Fruit fly (Drosophila melanogaster) whole organism, embryonic: Measurements from ENCODE around the gene CG14567.

Experiments used
- CG10147 ChIP-seq: fragments of 200-800 bp; sonication (Bioruptor generic); optimal IDR thresholded peaks from 2 replicates; lab custom pipeline; 2019; ENCODE audit warnings: missing biosample characterization, mild to moderate bottlenecking, missing genetic modification characterization, moderate library complexity
- CG13287 ChIP-seq: fragments of 200-800 bp; sonication (Bioruptor generic); IDR thresholded peaks from 2 replicates; pipeline ENCODE4 v1.3.6; 2022; ENCODE audit warnings: missing biosample characterization, missing genetic modification characterization; ENCODE audit not compliant: partially characterized antibody
- CG1529 ChIP-seq: fragments of 200-800 bp; sonication (Bioruptor generic); optimal IDR thresholded peaks from 3 replicates; lab custom pipeline; 2018; ENCODE audit warnings: missing biosample characterization, missing genetic modification characterization
- CG18011 ChIP-seq: fragments of 200-800 bp; sonication (Bioruptor generic); optimal IDR thresholded peaks from 2 replicates; lab custom pipeline; 2017; ENCODE audit warnings: missing biosample characterization, missing genetic modification characterization, mild to moderate bottlenecking, moderate library complexity, missing genotype
- CG30020 ChIP-seq: fragments of 200-800 bp; optimal IDR thresholded peaks from 2 replicates; lab custom pipeline; 2019; ENCODE audit warnings: missing biosample characterization, mild to moderate bottlenecking, missing genetic modification characterization, moderate library complexity
- CG31224 ChIP-seq: fragments of 200-800 bp; sonication (Bioruptor generic); IDR thresholded peaks from 2 replicates; pipeline ENCODE4 v1.3.6; 2022; ENCODE audit warnings: missing biosample characterization, missing genetic modification characterization
- CG32772 ChIP-seq: fragments of 200-800 bp; sonication (Bioruptor generic); IDR thresholded peaks from 2 replicates; pipeline ENCODE4 v1.3.6; 2022; ENCODE audit warnings: missing biosample characterization, missing genetic modification characterization
- CG34376 ChIP-seq: fragments of 200-800 bp; sonication (Bioruptor generic); optimal IDR thresholded peaks from 2 replicates; lab custom pipeline; 2018; ENCODE audit warnings: missing biosample characterization, mild to moderate bottlenecking, missing genetic modification characterization
- CG4424 ChIP-seq: fragments of 200-800 bp; sonication (Bioruptor generic); optimal IDR thresholded peaks from 3 replicates; lab custom pipeline; 2016; ENCODE audit warnings: missing biosample characterization, missing genetic modification characterization
- CG7987 ChIP-seq: fragments of 200-800 bp; sonication (Bioruptor generic); optimal IDR thresholded peaks from 2 replicates; lab custom pipeline; 2018; ENCODE audit warnings: missing biosample characterization, mild to moderate bottlenecking, missing genetic modification characterization, moderate library complexity
- CG8359 ChIP-seq: fragments of 200-800 bp; sonication (Bioruptor generic); optimal IDR thresholded peaks from 2 replicates; lab custom pipeline; 2017; ENCODE audit warnings: missing biosample characterization, mild to moderate bottlenecking, missing genetic modification characterization, borderline replicate concordance
- CG8944 ChIP-seq: fragments of 200-800 bp; sonication (Bioruptor generic); optimal IDR thresholded peaks from 3 replicates; lab custom pipeline; 2016; ENCODE audit warnings: missing biosample characterization, missing genetic modification characterization
- CG9932 ChIP-seq: fragments of 200-800 bp; sonication (Bioruptor generic); IDR thresholded peaks from 2 replicates; pipeline ENCODE4 v1.3.6; 2022; ENCODE audit warnings: missing biosample characterization, missing genetic modification characterization
- Dbx ChIP-seq: fragments of 200-800 bp; sonication (Bioruptor generic); IDR thresholded peaks from 3 replicates; pipeline ENCODE4 v1.3.6; 2022; ENCODE audit warnings: missing biosample characterization, missing genetic modification characterization
- Dp ChIP-seq: fragments of 200-800 bp; sonication (Bioruptor generic); optimal IDR thresholded peaks from 2 replicates; lab custom pipeline; 2018; ENCODE audit warnings: missing biosample characterization, mild to moderate bottlenecking, missing genetic modification characterization, moderate library complexity
- NFAT ChIP-seq: fragments of 200-800 bp; sonication (Bioruptor generic); IDR thresholded peaks from 2 replicates; pipeline ENCODE4 v1.3.6; 2022; ENCODE audit warnings: missing biosample characterization, missing genetic modification characterization
- Neu2 ChIP-seq: fragments of 200-800 bp; sonication (Bioruptor generic); optimal IDR thresholded peaks from 3 replicates; lab custom pipeline; 2016; ENCODE audit warnings: missing biosample characterization, missing genetic modification characterization, borderline replicate concordance
- Sin3A ChIP-seq: fragments of >200 bp; optimal IDR thresholded peaks from 2 replicates; lab custom pipeline; 2018
- ap ChIP-seq: fragments of 200-800 bp; sonication (Bioruptor generic); IDR thresholded peaks from 2 replicates; pipeline ENCODE4 v1.3.6; 2022; ENCODE audit warnings: missing biosample characterization, missing genetic modification characterization
- bsh ChIP-seq, 2 experiments: fragments of 200-800 bp; sonication (Bioruptor generic); optimal IDR thresholded peaks; 2 replicates each; lab custom pipeline; 2017 to 2018; ENCODE audit warnings: mild to moderate bottlenecking in 2 of 2, missing biosample characterization in 2 of 2, missing genetic modification characterization in 2 of 2, moderate library complexity in 1 of 2
- dimm ChIP-seq: fragments of 200-800 bp; sonication (Bioruptor generic); IDR thresholded peaks from 2 replicates; pipeline ENCODE4 v1.3.6; 2022; ENCODE audit warnings: missing biosample characterization, missing genetic modification characterization
- dmrt99B ChIP-seq: fragments of 200-800 bp; sonication (Bioruptor generic); optimal IDR thresholded peaks from 2 replicates; lab custom pipeline; 2018; ENCODE audit warnings: missing biosample characterization, mild to moderate bottlenecking, missing genetic modification characterization, moderate library complexity
- fd3F ChIP-seq: fragments of 200-800 bp; sonication (Bioruptor generic); optimal IDR thresholded peaks from 2 replicates; lab custom pipeline; 2018; ENCODE audit warnings: missing biosample characterization, mild to moderate bottlenecking, missing genetic modification characterization, moderate library complexity
- gt ChIP-seq: fragments of 200-800 bp; sonication (Bioruptor generic); IDR thresholded peaks from 2 replicates; pipeline ENCODE4 v1.3.6; 2022; ENCODE audit warnings: missing biosample characterization, missing genetic modification characterization
- kay ChIP-seq: fragments of 200-800 bp; sonication (Bioruptor generic); optimal IDR thresholded peaks from 2 replicates; lab custom pipeline; 2016; ENCODE audit warnings: missing biosample characterization, missing genetic modification characterization
- oc ChIP-seq: fragments of 200-800 bp; sonication (Bioruptor generic); optimal IDR thresholded peaks from 2 replicates; lab custom pipeline; 2018; ENCODE audit warnings: missing biosample characterization, mild to moderate bottlenecking, missing genetic modification characterization, moderate library complexity
- pan ChIP-seq, 4 experiments: fragments of >200 bp in 3 of 4; fragments of 200-800 bp in 1 of 4; sonication (Bioruptor generic) in 1 of 4; optimal IDR thresholded peaks in 3 of 4; IDR thresholded peaks in 1 of 4; 2 replicates each; pipeline versions ENCODE4 v1.3.6 to Lab custom; 2017 to 2022; ENCODE audit warnings: missing biosample characterization in 2 of 4, missing genetic modification characterization in 2 of 4, mixed read lengths in 1 of 4
- ro ChIP-seq: fragments of 200-800 bp; sonication (Bioruptor generic); IDR thresholded peaks from 2 replicates; pipeline ENCODE4 v1.3.6; 2022; ENCODE audit warnings: missing biosample characterization, missing genetic modification characterization
- sc ChIP-seq, 3 experiments: fragments of >200 bp in 2 of 3; fragments of 200-800 bp in 1 of 3; sonication (Bioruptor generic) in 1 of 3; optimal IDR thresholded peaks; 2 replicates in 2 of 3; 3 replicates in 1 of 3; lab custom pipeline; 2017; ENCODE audit warnings: mild to moderate bottlenecking in 1 of 3, missing biosample characterization in 1 of 3, missing genetic modification characterization in 1 of 3, missing genetic modification reagents in 1 of 3
- scrt ChIP-seq: fragments of 200-800 bp; sonication (Bioruptor generic); optimal IDR thresholded peaks from 2 replicates; lab custom pipeline; 2018; ENCODE audit warnings: missing biosample characterization, mild to moderate bottlenecking, missing genetic modification characterization, moderate library complexity
- sens ChIP-seq: fragments of 200-800 bp; sonication (Bioruptor generic); peaks from one replicate; lab custom pipeline; 2016; ENCODE audit warnings: missing biosample characterization, missing genetic modification characterization
- sima ChIP-seq: fragments of 200-800 bp; sonication (Bioruptor generic); optimal IDR thresholded peaks from 2 replicates; lab custom pipeline; 2016; ENCODE audit warnings: missing biosample characterization, missing genetic modification characterization
- ttk ChIP-seq: fragments of 200-800 bp; sonication (Bioruptor generic); IDR thresholded peaks from 2 replicates; pipeline ENCODE4 v2.1.2; 2022; ENCODE audit warnings: missing biosample characterization, missing genetic modification characterization
- twi ChIP-seq: fragments of 200-800 bp; optimal IDR thresholded peaks from 2 replicates; lab custom pipeline; 2019; ENCODE audit warnings: missing biosample characterization, mild to moderate bottlenecking, missing genetic modification characterization, moderate library complexity
- vvl ChIP-seq: fragments of 200-800 bp; sonication (Bioruptor generic); IDR thresholded peaks from 2 replicates; pipeline ENCODE4 v1.3.6; 2022; ENCODE audit warnings: missing biosample characterization, missing genetic modification characterization
- yki ChIP-seq: fragments of >200 bp; optimal IDR thresholded peaks from 3 replicates; lab custom pipeline; 2018

CG14567 gene

dm6 chr3L:21739017-21739730 lies 944 bp upstream of the CG14567 start:
- TF ChIP-seq CG8944 (no peak), ap (GFP tag; lab: Robert Waterston, UW) (no peak), oc (tag; lab: Kevin White, UChicago) (peak; percentile 25), CG1529 (no peak), CG18011 (GFP tag; lab: Kevin White, UChicago) (no peak), NFAT (GFP tag; lab: Robert Waterston, UW) (peak; percentile 40; the same call in 1 of the 2 replicates), fd3F (GFP tag; lab: Kevin White, UChicago) (no peak), CG32772 (GFP tag; lab: Robert Waterston, UW) (0 out of 2 replicates have a peak, but pooled peaks have one; percentile 11), dimm (no peak), sima (GFP tag; lab: Kevin White, UChicago) (no peak), CG31224 (GFP tag; lab: Robert Waterston, UW) (peak; percentile 35; the same call in 1 of the 2 replicates), CG9932 (0 out of 2 replicates have a peak, but pooled peaks have one; percentile 11), gt (GFP tag; lab: Robert Waterston, UW) (no peak), CG10147 (GFP tag; lab: Kevin White, UChicago) (no peak), bsh (GFP tag; optimal IDR thresholded peaks at IDR 0.05; lab: Kevin White, UChicago) (no peak), kay (GFP tag; lab: Kevin White, UChicago) (peak; percentile 44), Neu2 (GFP tag; lab: Kevin White, UChicago) (no peak)
- TF ChIP-seq, all 482 proteins: peak for 6

DNA sequence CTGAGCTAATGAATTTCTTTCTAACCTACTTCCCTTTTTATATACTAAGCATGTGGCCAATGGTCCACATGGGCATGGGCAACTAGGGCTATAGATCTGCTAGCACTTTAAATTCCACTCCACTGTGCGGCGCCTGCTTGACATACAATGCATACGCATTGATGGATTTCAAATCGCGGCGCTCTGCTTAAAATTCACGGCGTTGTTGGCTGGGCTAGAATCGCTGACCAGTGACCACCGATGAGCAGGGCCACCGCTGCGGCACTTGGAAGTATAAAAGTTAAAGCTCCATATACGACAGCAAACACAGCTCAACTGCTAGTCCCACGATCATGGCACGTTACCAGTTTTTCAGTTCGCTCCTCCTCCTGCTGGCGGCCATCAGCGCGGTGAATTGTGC lies 4.4 kb downstream of the CG14567 start, which contains the start of gene CG14573:
CG14573 (plus strand) TSS at position 301 of the 400 bp plus-strand sequence.
- TF ChIP-seq vvl (GFP tag; lab: Robert Waterston, UW) (0 out of 2 replicates have a peak, but pooled peaks have one; percentile 28), twi (tag; lab: Kevin White, UChicago) (no peak)
- TF ChIP-seq, all 482 proteins: peak for 1

DNA sequence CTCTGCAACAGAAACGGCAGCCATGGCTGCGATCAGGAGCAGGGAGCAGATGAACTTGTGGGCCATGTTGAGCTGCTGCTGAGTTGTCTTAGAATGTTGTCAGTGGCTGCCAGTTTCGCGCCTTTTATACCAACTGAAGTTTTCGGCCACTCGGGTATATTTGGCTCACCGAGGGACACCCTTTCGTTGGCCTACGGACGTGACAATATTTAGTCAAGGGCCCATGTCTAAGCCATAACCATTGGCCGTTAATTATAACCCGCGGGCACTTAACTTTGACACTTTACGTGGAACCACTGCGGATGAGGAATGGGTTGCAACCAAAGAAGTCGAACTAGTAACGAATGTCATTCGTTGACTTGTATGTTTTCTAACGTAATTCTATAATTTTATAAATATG lies 4.8 kb downstream of the CG14567 start, which contains the start of gene CG14568:
CG14568 (minus strand) TSS at position 101 of the 400 bp plus-strand sequence.
- TF ChIP-seq sens (GFP tag; lab: Kevin White, UChicago), result no peak
- TF ChIP-seq CG7987, result no peak
- TF ChIP-seq ro (GFP tag; lab: Robert Waterston, UW), result no peak
- TF ChIP-seq Dbx, result no peak
- TF ChIP-seq Sin3A (lab: Kevin White, UChicago), result no peak
- TF ChIP-seq CG8359 (GFP tag; lab: Kevin White, UChicago), result no peak
- no peak for TF ChIP-seq yki (lab: Kevin White, UChicago)
- TF ChIP-seq CG4424 (GFP tag; lab: Kevin White, UChicago), result no peak
- TF ChIP-seq CG34376 (GFP tag; lab: Kevin White, UChicago), result no peak
- TF ChIP-seq scrt (GFP tag; lab: Kevin White, UChicago), result no peak
- TF ChIP-seq sc (optimal IDR thresholded peaks at IDR 0.05; lab: Kevin White, UChicago), result no peak
- no peak for TF ChIP-seq sc (GFP tag; optimal IDR thresholded peaks at IDR 0.05; lab: Kevin White, UChicago)
- no peak for TF ChIP-seq pan (optimal IDR thresholded peaks at IDR 0.05; lab: Kevin White, UChicago)
- TF ChIP-seq pan (GFP tag; optimal IDR thresholded peaks at IDR 0.05 in 1 of 2, IDR thresholded peaks at IDR 0.05 in 1 of 2), result no peak
- no peak for TF ChIP-seq CG30020 (tag; lab: Kevin White, UChicago)
- no peak for TF ChIP-seq CG13287 (GFP tag; lab: Robert Waterston, UW)
- TF ChIP-seq dmrt99B (tag; lab: Kevin White, UChicago), result no peak
- no peak for TF ChIP-seq Dp (GFP tag; lab: Kevin White, UChicago)
- no peak for TF ChIP-seq ttk (GFP tag; lab: Robert Waterston, UW)
